Worm (Caenorhabditis elegans) whole organism, L4/young adult: ENCODE data around the gene C25H3.10.

Experiments used
- W03F9.2 ChIP-seq: fragments of 150-350 bp; optimal IDR thresholded peaks from 2 replicates; lab custom pipeline; 2014; ENCODE audit warnings: missing biosample characterization, missing genetic modification characterization
- dao-5 ChIP-seq: sonication (generic microtip); optimal IDR thresholded peaks from 2 replicates; lab custom pipeline; 2016; ENCODE audit warnings: missing genotype, missing genetic modification characterization, moderate library complexity, missing compliant biosample characterization
- him-1 ChIP-seq: sonication (generic microtip); optimal IDR thresholded peaks from 2 replicates; lab custom pipeline; 2016; ENCODE audit warnings: missing genotype, missing genetic modification reagents, missing genetic modification characterization, missing compliant biosample characterization

C25H3.10 gene

ce11 chrII:5717831-5718230 is 19.1 kb upstream of the C25H3.10 start, which contains the start of gene zipt-3:
TSS of gene zipt-3 (plus strand) at chrII:5718131.
- TF ChIP-seq W03F9.2 (tag; lab: Kevin White, UChicago) (no peak), him-1 (no peak), dao-5 (no peak)

DNA sequence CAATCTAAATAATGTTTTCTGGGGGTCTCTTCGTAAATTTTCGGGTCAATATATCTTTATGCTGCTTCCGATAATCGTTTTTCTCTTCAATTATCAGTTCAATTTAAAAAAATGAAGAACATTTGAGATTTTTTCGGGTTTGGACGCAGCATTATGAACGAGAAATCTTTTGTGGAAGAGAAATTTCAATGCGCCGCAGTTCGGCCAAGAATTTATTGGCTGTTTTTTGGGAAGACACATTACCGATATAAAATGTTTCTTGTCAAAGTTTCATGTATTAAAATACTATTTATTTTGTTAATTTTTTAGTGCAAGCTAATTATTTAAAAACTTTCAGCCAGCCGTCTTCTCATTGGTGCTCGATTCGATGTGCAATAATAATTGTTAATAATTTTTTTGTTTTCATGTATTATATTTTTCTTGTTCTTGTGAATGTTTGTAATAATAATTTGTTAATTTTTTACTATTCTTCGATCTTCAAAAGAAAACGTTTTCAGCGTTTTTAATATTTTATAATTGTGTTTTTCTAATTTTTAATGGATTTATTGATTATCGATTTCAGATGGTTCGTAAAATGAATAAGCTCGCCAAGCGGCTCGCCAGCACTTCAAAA is 17.1 kb upstream of the C25H3.10 start, which contains the start of the genes C18A3.10 and C18A3.3:
TSS of gene C18A3.10 (minus strand) at position 101 of the 613 bp plus-strand sequence.
TSS of gene C18A3.3 (plus strand) at position 563 of the 613 bp plus-strand sequence.
- TF ChIP-seq him-1 (no peak), dao-5 (no peak), W03F9.2 (tag; lab: Kevin White, UChicago) (no peak)

- TF ChIP-seq him-1 (peak; percentile 35), W03F9.2 (tag; lab: Kevin White, UChicago) (peak; percentile 74), dao-5 (no peak)
Observed at ce11 chrII:5714807-5715206, 16.0 kb upstream of the C25H3.10 start, which contains the start of the genes tiar-1 and lelo-4. TSS of gene tiar-1 (minus strand) at chrII:5714823. TSS of gene lelo-4 (plus strand) at chrII:5714924.

DNA sequence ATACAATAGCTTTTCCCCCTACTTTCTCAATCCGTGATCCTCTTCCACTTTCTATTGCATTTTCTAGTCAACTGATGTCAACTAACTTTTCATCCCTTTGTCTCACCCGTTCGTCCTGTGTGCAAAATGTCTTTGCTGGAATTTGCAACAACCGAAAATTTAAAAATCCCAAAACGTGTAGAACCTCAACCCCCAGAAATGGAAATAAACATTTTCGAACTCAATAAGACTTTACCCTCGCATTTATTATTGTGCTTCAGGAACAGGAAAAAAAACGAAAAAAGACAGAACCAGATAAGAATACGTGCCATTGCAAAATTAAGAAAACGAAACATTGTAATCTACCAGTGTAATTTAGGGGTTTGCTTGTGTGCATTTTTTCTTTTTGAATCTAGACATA is 13.4 kb upstream of the C25H3.10 start:
- TF ChIP-seq dao-5 = no peak
- TF ChIP-seq him-1 = no peak
- no peak for TF ChIP-seq W03F9.2 (tag; lab: Kevin White, UChicago)

ce11 chrII:5710835-5711234 is 12.1 kb upstream of the C25H3.10 start:
- no peak for TF ChIP-seq dao-5

ce11 chrII:5708154-5708553 is 9.4 kb upstream of the C25H3.10 start:
- TF ChIP-seq dao-5 (no peak), him-1 (no peak), W03F9.2 (tag; lab: Kevin White, UChicago) (no peak)

DNA sequence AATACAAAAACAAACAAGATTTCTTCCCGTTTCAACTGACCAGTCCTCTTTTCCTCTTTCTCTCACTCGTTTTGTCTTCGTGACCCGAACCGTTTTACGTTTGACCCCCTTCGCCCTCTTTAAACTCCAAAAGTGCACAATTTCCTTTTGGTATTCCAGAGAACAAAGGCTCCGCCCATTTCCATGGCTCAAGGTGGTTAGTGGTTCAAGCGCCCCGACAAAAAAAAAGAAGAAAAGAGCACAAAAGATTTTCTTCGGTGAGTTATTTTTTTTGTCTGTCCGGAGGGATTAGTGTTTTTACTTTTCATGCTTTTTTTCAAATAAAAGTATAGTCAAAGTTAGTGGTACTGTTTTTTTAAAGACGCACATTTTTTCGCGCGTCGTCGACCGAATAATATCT is 8.8 kb upstream of the C25H3.10 start, which contains the start of gene osta-2:
TSS of gene osta-2 (plus strand) at position 160 of the 400 bp plus-strand sequence.
- TF ChIP-seq him-1 (no peak), W03F9.2 (tag; lab: Kevin White, UChicago) (no peak), dao-5 (no peak)

DNA sequence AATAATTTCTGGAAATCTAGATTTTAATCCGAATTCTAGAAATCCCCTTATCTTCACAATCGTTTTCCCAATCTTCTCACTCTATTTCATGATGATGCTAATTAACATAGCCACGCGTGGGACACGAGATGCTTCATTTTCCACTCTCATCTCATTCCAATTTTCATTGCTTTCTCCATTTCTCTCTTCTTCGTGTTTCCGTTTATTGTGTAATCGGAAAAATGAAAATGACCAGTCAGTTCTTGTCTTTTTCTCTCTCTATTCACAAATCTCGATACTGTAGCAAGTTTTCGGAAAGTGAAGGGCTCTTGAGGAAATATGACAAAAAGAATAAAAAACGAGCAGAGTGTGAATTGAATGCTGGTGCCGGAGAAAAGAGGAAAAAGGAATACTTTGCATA is 5.7 kb upstream of the C25H3.10 start:
- TF ChIP-seq W03F9.2 (tag; lab: Kevin White, UChicago) = no peak

- TF ChIP-seq him-1 (no peak), W03F9.2 (tag; lab: Kevin White, UChicago) (no peak), dao-5 (no peak)
Observed at ce11 chrII:5702611-5703192, 3.9 kb upstream of the C25H3.10 start.

ce11 chrII:5701485-5701884 is 2.7 kb upstream of the C25H3.10 start:
- peak; percentile 52 for TF ChIP-seq W03F9.2 (tag; lab: Kevin White, UChicago)
- no peak for TF ChIP-seq dao-5
- peak; percentile 40 for TF ChIP-seq him-1

DNA sequence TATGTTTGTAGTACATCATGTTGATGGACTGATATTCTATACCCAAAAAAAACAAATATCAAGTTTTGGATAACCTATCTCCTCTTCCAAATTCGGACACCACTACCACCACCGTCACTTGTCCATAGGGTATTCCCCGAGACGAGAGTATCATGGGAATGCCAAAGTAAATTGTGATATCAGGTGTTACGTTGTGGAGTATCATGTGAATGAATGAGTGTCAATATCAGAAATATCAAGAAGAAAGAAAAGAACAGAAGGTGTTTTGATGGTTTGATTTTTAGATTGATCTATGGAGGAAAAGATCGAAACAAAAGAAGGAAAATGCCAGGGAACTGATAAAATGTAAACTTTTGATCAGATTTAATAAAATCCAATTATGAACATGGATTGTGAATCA is 515 bp downstream of the C25H3.10 start:
- TF ChIP-seq W03F9.2 (tag; lab: Kevin White, UChicago) (no peak), him-1 (no peak), dao-5 (no peak)

DNA sequence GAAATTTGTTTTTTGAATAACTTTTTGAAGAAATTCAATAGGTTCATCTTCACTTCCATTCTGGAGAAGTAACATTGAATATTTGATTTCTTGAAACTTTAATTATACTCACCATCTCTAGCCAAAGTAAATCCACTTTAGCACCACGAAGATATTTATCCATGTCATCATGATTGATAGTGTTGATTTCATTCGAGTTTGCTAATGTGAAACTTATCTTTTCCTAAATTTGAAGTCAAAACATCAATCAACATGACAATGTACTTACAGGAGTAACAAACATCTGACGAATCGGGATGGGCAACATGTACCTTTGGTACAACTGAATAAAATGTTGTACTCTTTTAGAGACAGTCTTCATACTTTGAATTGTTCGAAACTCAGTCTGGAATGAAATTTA is 1.4 kb downstream of the C25H3.10 start:
- TF ChIP-seq dao-5 = no peak
- TF ChIP-seq him-1 = no peak
- no peak for TF ChIP-seq W03F9.2 (tag; lab: Kevin White, UChicago)

DNA sequence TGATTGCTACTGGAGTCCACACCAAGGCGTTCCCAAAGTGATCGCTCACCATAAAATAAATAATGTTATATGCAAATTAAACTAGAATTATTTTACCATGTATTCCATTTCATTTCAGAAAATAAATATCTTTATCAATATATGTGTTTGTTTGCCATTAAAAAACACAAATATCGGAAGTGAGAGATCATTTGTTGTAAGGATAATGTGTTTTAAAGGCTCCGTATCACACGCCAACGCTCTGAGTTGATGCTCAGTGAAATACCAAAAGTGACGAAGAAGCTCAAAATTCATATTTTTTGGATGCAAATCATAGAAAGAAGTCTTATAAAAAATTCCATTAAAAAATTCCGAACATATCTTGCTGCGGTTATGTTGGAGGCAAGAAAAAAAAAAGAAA is 2.6 kb downstream of the C25H3.10 start:
- TF ChIP-seq him-1 (no peak), W03F9.2 (tag; lab: Kevin White, UChicago) (no peak), dao-5 (no peak)

DNA sequence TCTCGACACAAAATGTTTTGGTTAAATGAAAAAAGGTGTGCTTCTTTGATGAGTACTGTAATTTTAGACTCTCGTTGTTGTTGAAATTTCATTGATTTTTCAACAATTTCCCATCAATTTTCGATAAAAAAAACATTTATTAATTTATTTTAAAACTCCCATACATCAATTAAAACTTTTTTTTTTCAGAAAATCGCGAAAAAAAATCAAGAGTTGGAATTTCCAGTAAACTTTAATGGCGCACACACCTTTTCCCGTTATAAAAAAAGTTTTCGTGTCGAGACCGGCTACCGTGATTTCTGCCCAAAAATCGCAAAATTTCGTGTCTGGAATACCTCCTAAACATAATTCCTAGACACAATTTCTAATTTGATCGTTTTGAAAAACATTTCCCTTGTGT is 4.0 kb downstream of the C25H3.10 start, which contains the start of gene C25H3.14:
TSS of gene C25H3.14 (plus strand) at position 301 of the 400 bp plus-strand sequence.
- no peak for TF ChIP-seq W03F9.2 (tag; lab: Kevin White, UChicago)
- TF ChIP-seq dao-5 = no peak
- TF ChIP-seq him-1 = no peak

- TF ChIP-seq dao-5 (no peak), him-1 (no peak), W03F9.2 (tag; lab: Kevin White, UChicago) (no peak)
Observed at ce11 chrII:5693893-5694292, 4.9 kb downstream of the C25H3.10 start, which contains the start of gene C25H3.3. TSS of gene C25H3.3 (plus strand) at chrII:5694193.
